Worm (Caenorhabditis elegans): ENCODE data around the gene ttr-26.

DNA sequence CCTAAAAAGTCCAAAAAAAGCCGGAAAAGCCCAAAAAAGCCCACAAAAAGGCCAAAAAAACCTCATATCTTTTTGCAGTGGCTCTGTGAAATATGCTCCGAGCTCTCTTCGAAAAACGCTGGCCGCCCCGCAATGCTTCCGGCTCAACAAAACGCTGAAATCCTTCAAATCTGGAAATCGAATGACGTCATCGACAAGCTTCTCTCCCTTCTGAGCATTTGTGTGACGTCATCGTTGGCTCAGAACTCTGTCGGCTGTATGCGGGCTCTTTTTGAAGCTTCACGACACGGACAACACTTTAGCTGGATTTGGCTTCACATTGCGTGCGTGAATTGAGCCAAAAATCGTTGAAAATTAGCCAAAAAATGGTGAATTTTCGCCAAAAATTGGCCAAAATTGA is 24.1 kb downstream of the ttr-26 start:
- TF ChIP-seq ama-1 (optimal IDR thresholded peaks at IDR 0.05), result no peak
- TF ChIP-seq pqm-1 (tag; optimal IDR thresholded peaks at IDR 0.05), result no peak
- TF ChIP-seq R02D3.7 (tag; optimal IDR thresholded peaks at IDR 0.05), result no peak
- TF ChIP-seq nhr-237 (tag; optimal IDR thresholded peaks at IDR 0.05), result no peak
- TF ChIP-seq unc-39 (tag; optimal IDR thresholded peaks at IDR 0.05), result no peak
- TF ChIP-seq ztf-11 (tag; optimal IDR thresholded peaks at IDR 0.05), result no peak
- TF ChIP-seq elt-3 (tag; optimal IDR thresholded peaks at IDR 0.05), result no peak
- no peak for TF ChIP-seq jun-1 (tag; optimal IDR thresholded peaks at IDR 0.05)

Data from whole organism, L3 larva.